Fruit fly (Drosophila melanogaster) whole organism, wandering third instar larva: ENCODE data around the gene arm.

Experiments
- Abd-B ChIP-seq: fragments of >200 bp; optimal IDR thresholded peaks from 2 replicates; lab custom pipeline; 2017; ENCODE audit warnings: missing biosample characterization, missing genetic modification characterization
- CG32264 ChIP-seq: fragments of 200-800 bp; sonication (Bioruptor generic); optimal IDR thresholded peaks from 2 replicates; lab custom pipeline; 2016; ENCODE audit warnings: missing biosample characterization, missing genetic modification characterization
- CG9705 ChIP-seq: fragments of 200-800 bp; sonication (Bioruptor generic); optimal IDR thresholded peaks from 2 replicates; lab custom pipeline; 2018; ENCODE audit warnings: missing biosample characterization, mild to moderate bottlenecking, missing genetic modification characterization
- CrebA ChIP-seq: fragments of 200-800 bp; sonication (Bioruptor generic); optimal IDR thresholded peaks from 2 replicates; lab custom pipeline; 2016; ENCODE audit warnings: missing biosample characterization, mild to moderate bottlenecking, missing genetic modification characterization, borderline replicate concordance
- Dfd ChIP-seq: fragments of >200 bp; optimal IDR thresholded peaks from 2 replicates; lab custom pipeline; 2017; ENCODE audit warnings: missing biosample characterization, missing genetic modification characterization
- Dif ChIP-seq: fragments of 200-275, 200-300 bp; sonication (Bioruptor generic); optimal IDR thresholded peaks from 2 replicates; lab custom pipeline; 2018; ENCODE audit warnings: missing biosample characterization, missing genetic modification characterization; ENCODE audit not compliant: partially characterized antibody
- GATAd ChIP-seq: sonication (Bioruptor generic); optimal IDR thresholded peaks from 2 replicates; lab custom pipeline; 2016; ENCODE audit warnings: missing biosample characterization, missing genetic modification characterization
- HLH106 ChIP-seq: fragments of 200-800 bp; optimal IDR thresholded peaks from 3 replicates; lab custom pipeline; 2019; ENCODE audit warnings: missing biosample characterization, mild to moderate bottlenecking, missing genetic modification characterization, moderate library complexity
- Hnf4 ChIP-seq: fragments of 200-800 bp; sonication (Bioruptor generic); optimal IDR thresholded peaks from 2 replicates; lab custom pipeline; 2016; ENCODE audit warnings: missing biosample characterization, mild to moderate bottlenecking, missing genetic modification characterization
- Hr78 ChIP-seq: fragments of >200 bp; optimal IDR thresholded peaks from 2 replicates; lab custom pipeline; 2017; ENCODE audit warnings: missing biosample characterization, missing genetic modification characterization
- Hr83 ChIP-seq: fragments of 200-300 bp; sonication (Bioruptor generic); optimal IDR thresholded peaks from 2 replicates; lab custom pipeline; 2016; ENCODE audit warnings: missing biosample characterization, mild to moderate bottlenecking, missing genetic modification characterization, moderate library complexity; ENCODE audit not compliant: poor library complexity, severe bottlenecking
- Jra ChIP-seq: sonication (Bioruptor generic); optimal IDR thresholded peaks from 2 replicates; lab custom pipeline; 2016; ENCODE audit warnings: missing biosample characterization, missing genetic modification characterization
- Mio ChIP-seq: sonication (Bioruptor generic); optimal IDR thresholded peaks from 2 replicates; lab custom pipeline; 2016; ENCODE audit warnings: missing biosample characterization, missing genetic modification characterization
- Myc ChIP-seq: fragments of >200 bp; optimal IDR thresholded peaks from 2 replicates; lab custom pipeline; 2017
- N ChIP-seq: fragments of >200 bp; optimal IDR thresholded peaks from 2 replicates; lab custom pipeline; 2018; ENCODE audit warnings: missing biosample characterization, missing external identifiers, missing genetic modification characterization
- OdsH ChIP-seq: fragments of 200-800 bp; sonication (Bioruptor generic); optimal IDR thresholded peaks from 2 replicates; lab custom pipeline; 2016; ENCODE audit warnings: missing biosample characterization, mild to moderate bottlenecking, missing genetic modification characterization
- Rel ChIP-seq, 2 experiments: fragments of 200-800 bp; sonication (Bioruptor generic) in 1 of 2; optimal IDR thresholded peaks; 2 replicates in 1 of 2; 3 replicates in 1 of 2; lab custom pipeline; 2016 to 2019; ENCODE audit warnings: mild to moderate bottlenecking in 2 of 2, missing biosample characterization in 2 of 2, missing genetic modification characterization in 2 of 2, moderate library complexity in 1 of 2
- Sp1 ChIP-seq: fragments of 200-800 bp; sonication (Bioruptor generic); optimal IDR thresholded peaks from 3 replicates; lab custom pipeline; 2019; ENCODE audit warnings: missing biosample characterization, mild to moderate bottlenecking, missing genetic modification characterization, moderate library complexity
- Vsx2 ChIP-seq: fragments of 200-300, 225-300 bp; sonication (Bioruptor generic); optimal IDR thresholded peaks from 2 replicates; lab custom pipeline; 2018; ENCODE audit warnings: missing biosample characterization, missing genetic modification characterization; ENCODE audit not compliant: partially characterized antibody
- br ChIP-seq: fragments of 200-800 bp; sonication (Bioruptor generic); optimal IDR thresholded peaks from 2 replicates; lab custom pipeline; 2016; ENCODE audit warnings: missing biosample characterization, missing genetic modification characterization
- brk ChIP-seq: fragments of 200-800 bp; sonication (Bioruptor generic); optimal IDR thresholded peaks from 2 replicates; lab custom pipeline; 2016; ENCODE audit warnings: missing biosample characterization, mild to moderate bottlenecking, missing genetic modification characterization
- dl ChIP-seq, 2 experiments: fragments of 175-275, 200-275 bp in 1 of 2; fragments of 200-275 bp in 1 of 2; sonication (Bioruptor generic); optimal IDR thresholded peaks; lab custom pipeline; 2018; ENCODE audit warnings: mild to moderate bottlenecking in 2 of 2, missing biosample characterization in 2 of 2, missing genetic modification characterization in 2 of 2, moderate library complexity in 2 of 2; ENCODE audit not compliant: partially characterized antibody in 2 of 2, insufficient read depth in 1 of 2
- dmrt93B ChIP-seq: fragments of 200-800 bp; sonication (Bioruptor generic); optimal IDR thresholded peaks from 2 replicates; lab custom pipeline; 2018; ENCODE audit warnings: missing biosample characterization, mild to moderate bottlenecking, missing genetic modification characterization
- dsf ChIP-seq: sonication (Bioruptor generic); optimal IDR thresholded peaks from 2 replicates; lab custom pipeline; 2016; ENCODE audit warnings: missing biosample characterization, missing genetic modification characterization, borderline replicate concordance
- ey ChIP-seq: fragments of 200-800 bp; sonication (Bioruptor generic); optimal IDR thresholded peaks from 2 replicates; lab custom pipeline; 2016; ENCODE audit warnings: missing biosample characterization, missing genetic modification characterization
- foxo ChIP-seq, 2 experiments: fragments of 200-800 bp; sonication (Bioruptor generic); optimal IDR thresholded peaks; 2 replicates in 1 of 2; 3 replicates in 1 of 2; lab custom pipeline; 2016 to 2017; ENCODE audit warnings: missing biosample characterization in 2 of 2, missing genetic modification characterization in 2 of 2
- fru ChIP-seq: fragments of 200-800 bp; sonication (Bioruptor generic); optimal IDR thresholded peaks from 3 replicates; lab custom pipeline; 2016; ENCODE audit warnings: missing biosample characterization, mild to moderate bottlenecking, missing genetic modification characterization
- h ChIP-seq: fragments of 200-800 bp; sonication (Bioruptor generic); optimal IDR thresholded peaks from 3 replicates; lab custom pipeline; 2016; ENCODE audit warnings: missing biosample characterization, mild to moderate bottlenecking, missing genetic modification characterization
- jim ChIP-seq: fragments of 175-275, 200-325 bp; sonication (Bioruptor generic); optimal IDR thresholded peaks from 2 replicates; lab custom pipeline; 2016; ENCODE audit warnings: missing biosample characterization, mild to moderate bottlenecking, missing genetic modification characterization
- lola ChIP-seq: fragments of >200 bp; optimal IDR thresholded peaks from 2 replicates; lab custom pipeline; 2017; ENCODE audit warnings: missing biosample characterization, missing genetic modification characterization
- pan ChIP-seq: fragments of >200 bp; optimal IDR thresholded peaks from 2 replicates; lab custom pipeline; 2017
- psq ChIP-seq: fragments of 200-800 bp; sonication (Bioruptor generic); optimal IDR thresholded peaks from 3 replicates; lab custom pipeline; 2017; ENCODE audit warnings: missing biosample characterization, mild to moderate bottlenecking, missing genetic modification characterization, moderate library complexity
- rgr ChIP-seq: fragments of 200-800 bp; sonication (Bioruptor generic); optimal IDR thresholded peaks from 3 replicates; lab custom pipeline; 2016; ENCODE audit warnings: missing biosample characterization, mild to moderate bottlenecking, missing genetic modification characterization
- sv ChIP-seq: fragments of 200-800 bp; sonication (Bioruptor generic); optimal IDR thresholded peaks from 3 replicates; lab custom pipeline; 2016; ENCODE audit warnings: missing biosample characterization, missing genetic modification characterization
- tai ChIP-seq: sonication (Bioruptor generic); optimal IDR thresholded peaks from 2 replicates; lab custom pipeline; 2016; ENCODE audit warnings: missing biosample characterization, missing genetic modification characterization
- usp ChIP-seq: fragments of >200 bp; optimal IDR thresholded peaks from 2 replicates; lab custom pipeline; 2017; ENCODE audit warnings: missing biosample characterization, missing genetic modification characterization
- woc ChIP-seq: sonication (Bioruptor generic); optimal IDR thresholded peaks from 2 replicates; lab custom pipeline; 2016; ENCODE audit warnings: missing biosample characterization, mild to moderate bottlenecking, missing genetic modification characterization

The arm gene

dm6 chrX:1893532-1893931, 6.9 kb downstream of the arm start:
- TF ChIP-seq dsf: no peak
- TF ChIP-seq OdsH: no peak
- no peak for TF ChIP-seq h (GFP tag; lab: Kevin White, UChicago)
- no peak for TF ChIP-seq Abd-B (GFP tag; lab: Kevin White, UChicago)
- no peak for TF ChIP-seq Dif (GFP tag; lab: Kevin White, UChicago)
- TF ChIP-seq usp: no peak
- no peak for TF ChIP-seq dl (GFP tag; optimal IDR thresholded peaks at IDR 0.05; lab: Kevin White, UChicago; ENCODE audit: insufficient read depth in 1 of 2, partially characterized antibody in 2 of 2)
- no peak for TF ChIP-seq CrebA (GFP tag; lab: Kevin White, UChicago)

- TF ChIP-seq HLH106 (tag; lab: Kevin White, UChicago) (peak; percentile 58), rgr (GFP tag; lab: Kevin White, UChicago) (no peak), CG9705 (GFP tag; lab: Kevin White, UChicago) (peak; percentile 33), pan (lab: Kevin White, UChicago) (no peak), Sp1 (GFP tag; lab: Kevin White, UChicago) (peak; percentile 43), Rel (GFP tag; optimal IDR thresholded peaks at IDR 0.05; lab: Kevin White, UChicago) (no peak), Rel (tag; optimal IDR thresholded peaks at IDR 0.05; lab: Kevin White, UChicago) (peak; percentile 52), Myc (lab: Kevin White, UChicago) (peak; percentile 63)
- TF ChIP-seq, all 38 proteins: peak for 5
Observed at dm6 chrX:1889926-1890325, 10.5 kb downstream of the arm start, which contains the start of the genes trr and mRpL16. Gene trr (minus strand): TSS chrX:1889950. Gene mRpL16 (plus strand): TSS chrX:1890256.

dm6 chrX:1880779-1881178, 19.7 kb downstream of the arm start:
- TF ChIP-seq rgr (GFP tag; lab: Kevin White, UChicago) (no peak), Rel (GFP tag; optimal IDR thresholded peaks at IDR 0.05; lab: Kevin White, UChicago) (no peak), Rel (tag; optimal IDR thresholded peaks at IDR 0.05; lab: Kevin White, UChicago) (no peak), jim (GFP tag; lab: Kevin White, UChicago) (no peak), ey (GFP tag; lab: Kevin White, UChicago) (no peak), dsf (no peak), Hnf4 (GFP tag; lab: Kevin White, UChicago) (no peak), woc (no peak), Dfd (GFP tag; lab: Kevin White, UChicago) (no peak), Hr83 (GFP tag; lab: Kevin White, UChicago) (no peak), N (GFP tag; lab: Kevin White, UChicago) (no peak), dl (GFP tag; optimal IDR thresholded peaks at IDR 0.05; lab: Kevin White, UChicago; ENCODE audit: insufficient read depth in 1 of 2, partially characterized antibody in 2 of 2) (no peak), h (GFP tag; lab: Kevin White, UChicago) (no peak), fru (GFP tag; lab: Kevin White, UChicago) (no peak), Dif (GFP tag; lab: Kevin White, UChicago) (no peak), Myc (lab: Kevin White, UChicago) (no peak), Vsx2 (GFP tag; lab: Kevin White, UChicago) (no peak), br (no peak), CG32264 (GFP tag; lab: Kevin White, UChicago) (no peak), sv (GFP tag; lab: Kevin White, UChicago) (no peak), lola (GFP tag; lab: Kevin White, UChicago) (no peak)

- no peak for TF ChIP-seq OdsH
- TF ChIP-seq Hr78 (GFP tag; lab: Kevin White, UChicago): no peak
- TF ChIP-seq brk: no peak
- TF ChIP-seq CG32264 (GFP tag; lab: Kevin White, UChicago): no peak
- TF ChIP-seq GATAd (GFP tag; lab: Kevin White, UChicago): no peak
- TF ChIP-seq usp: no peak
- peak; percentile 53 for TF ChIP-seq HLH106 (tag; lab: Kevin White, UChicago)
- no peak for TF ChIP-seq tai (GFP tag; lab: Kevin White, UChicago)
- TF ChIP-seq Rel (GFP tag; optimal IDR thresholded peaks at IDR 0.05; lab: Kevin White, UChicago): no peak
- TF ChIP-seq Rel (tag; optimal IDR thresholded peaks at IDR 0.05; lab: Kevin White, UChicago): no peak
- peak in 1 of 2 experiments; percentile 50 for TF ChIP-seq foxo (GFP tag; optimal IDR thresholded peaks at IDR 0.05; lab: Kevin White, UChicago)
- no peak for TF ChIP-seq Dfd (GFP tag; lab: Kevin White, UChicago)
- TF ChIP-seq Abd-B (GFP tag; lab: Kevin White, UChicago): no peak
- no peak for TF ChIP-seq jim (GFP tag; lab: Kevin White, UChicago)
- TF ChIP-seq h (GFP tag; lab: Kevin White, UChicago): peak; percentile 32
- TF ChIP-seq Dif (GFP tag; lab: Kevin White, UChicago): no peak
- no peak for TF ChIP-seq sv (GFP tag; lab: Kevin White, UChicago)
- TF ChIP-seq Myc (lab: Kevin White, UChicago): no peak
- TF ChIP-seq lola (GFP tag; lab: Kevin White, UChicago): no peak
- peak; percentile 17 for TF ChIP-seq woc
- no peak for TF ChIP-seq dl (GFP tag; optimal IDR thresholded peaks at IDR 0.05; lab: Kevin White, UChicago; ENCODE audit: insufficient read depth in 1 of 2, partially characterized antibody in 2 of 2)
- TF ChIP-seq CrebA (GFP tag; lab: Kevin White, UChicago): no peak
- TF ChIP-seq psq: no peak
- TF ChIP-seq CG9705 (GFP tag; lab: Kevin White, UChicago): peak; percentile 7
- no peak for TF ChIP-seq Hnf4 (GFP tag; lab: Kevin White, UChicago)
- TF ChIP-seq br: peak; percentile 34
- peak; percentile 18 for TF ChIP-seq ey (GFP tag; lab: Kevin White, UChicago)
- no peak for TF ChIP-seq Vsx2 (GFP tag; lab: Kevin White, UChicago)
- TF ChIP-seq Hr83 (GFP tag; lab: Kevin White, UChicago): no peak
- peak; percentile 34 for TF ChIP-seq Sp1 (GFP tag; lab: Kevin White, UChicago)
- TF ChIP-seq rgr (GFP tag; lab: Kevin White, UChicago): peak; percentile 41
- TF ChIP-seq dsf: no peak
- no peak for TF ChIP-seq pan (lab: Kevin White, UChicago)
- TF ChIP-seq dmrt93B (GFP tag; lab: Kevin White, UChicago): no peak
- TF ChIP-seq Mio (GFP tag; lab: Kevin White, UChicago): no peak
- no peak for TF ChIP-seq Jra (GFP tag; lab: Kevin White, UChicago)
Observed at dm6 chrX:1880139-1880556, 20.3 kb downstream of the arm start, which contains the start of gene Coa8. Gene Coa8 (plus strand): TSS chrX:1880282.
